Fruit fly (Drosophila melanogaster) whole organism, wandering third instar larva: ENCODE data around the gene CG43658.

Experiments used
- Abd-B ChIP-seq: fragments of >200 bp; optimal IDR thresholded peaks from 2 replicates; lab custom pipeline; 2017; ENCODE audit warnings: missing biosample characterization, missing genetic modification characterization
- CG32264 ChIP-seq: fragments of 200-800 bp; sonication (Bioruptor generic); optimal IDR thresholded peaks from 2 replicates; lab custom pipeline; 2016; ENCODE audit warnings: missing biosample characterization, missing genetic modification characterization
- Dif ChIP-seq: fragments of 200-275, 200-300 bp; sonication (Bioruptor generic); optimal IDR thresholded peaks from 2 replicates; lab custom pipeline; 2018; ENCODE audit warnings: missing biosample characterization, missing genetic modification characterization; ENCODE audit not compliant: partially characterized antibody
- Hr83 ChIP-seq: fragments of 200-300 bp; sonication (Bioruptor generic); optimal IDR thresholded peaks from 2 replicates; lab custom pipeline; 2016; ENCODE audit warnings: missing biosample characterization, mild to moderate bottlenecking, missing genetic modification characterization, moderate library complexity; ENCODE audit not compliant: poor library complexity, severe bottlenecking
- Jra ChIP-seq: sonication (Bioruptor generic); optimal IDR thresholded peaks from 2 replicates; lab custom pipeline; 2016; ENCODE audit warnings: missing biosample characterization, missing genetic modification characterization
- Sp1 ChIP-seq: fragments of 200-800 bp; sonication (Bioruptor generic); optimal IDR thresholded peaks from 3 replicates; lab custom pipeline; 2019; ENCODE audit warnings: missing biosample characterization, mild to moderate bottlenecking, missing genetic modification characterization, moderate library complexity
- br ChIP-seq: fragments of 200-800 bp; sonication (Bioruptor generic); optimal IDR thresholded peaks from 2 replicates; lab custom pipeline; 2016; ENCODE audit warnings: missing biosample characterization, missing genetic modification characterization
- h ChIP-seq: fragments of 200-800 bp; sonication (Bioruptor generic); optimal IDR thresholded peaks from 3 replicates; lab custom pipeline; 2016; ENCODE audit warnings: missing biosample characterization, mild to moderate bottlenecking, missing genetic modification characterization
- psq ChIP-seq: fragments of 200-800 bp; sonication (Bioruptor generic); optimal IDR thresholded peaks from 3 replicates; lab custom pipeline; 2017; ENCODE audit warnings: missing biosample characterization, mild to moderate bottlenecking, missing genetic modification characterization, moderate library complexity
- sv ChIP-seq: fragments of 200-800 bp; sonication (Bioruptor generic); optimal IDR thresholded peaks from 3 replicates; lab custom pipeline; 2016; ENCODE audit warnings: missing biosample characterization, missing genetic modification characterization
- woc ChIP-seq: sonication (Bioruptor generic); optimal IDR thresholded peaks from 2 replicates; lab custom pipeline; 2016; ENCODE audit warnings: missing biosample characterization, mild to moderate bottlenecking, missing genetic modification characterization

dm6 chrX:17581606-17582281, 20.8 kb upstream of the CG43658 start:
- TF ChIP-seq Abd-B (GFP tag; lab: Kevin White, UChicago) = no peak
- TF ChIP-seq Sp1 (GFP tag; lab: Kevin White, UChicago) = no peak
- no peak for TF ChIP-seq Dif (GFP tag; lab: Kevin White, UChicago)
- no peak for TF ChIP-seq Jra (GFP tag; lab: Kevin White, UChicago)
- no peak for TF ChIP-seq h
- TF ChIP-seq sv (GFP tag; lab: Kevin White, UChicago) = no peak
- TF ChIP-seq br (GFP tag; lab: Kevin White, UChicago) = no peak
- TF ChIP-seq CG32264 (GFP tag; lab: Kevin White, UChicago) = no peak
- TF ChIP-seq woc = no peak
- TF ChIP-seq psq (GFP tag; lab: Kevin White, UChicago) = peak; percentile 46
- no peak for TF ChIP-seq Hr83 (GFP tag; lab: Kevin White, UChicago)
